Worm (Caenorhabditis elegans) whole organism, L1 larva: ENCODE data around the gene rps-28.

Experiments used
- egl-27 ChIP-seq, 2 experiments: fragments of 150-350 bp in 1 of 2; sonication (generic microtip); optimal IDR thresholded peaks; 3 replicates each; lab custom pipeline; 2017 to 2018; ENCODE audit warnings: missing biosample characterization in 2 of 2, missing genetic modification characterization in 2 of 2, missing genetic modification reagents in 2 of 2
- irx-1 ChIP-seq: sonication (generic microtip); optimal IDR thresholded peaks from 2 replicates; lab custom pipeline; 2016; ENCODE audit warnings: missing genetic modification characterization, missing compliant biosample characterization
- lin-13 ChIP-seq: fragments of 150-350 bp; optimal IDR thresholded peaks from 2 replicates; lab custom pipeline; 2014; ENCODE audit warnings: missing biosample characterization, missing genetic modification reagents, missing genetic modification characterization
- lin-35 ChIP-seq, 2 experiments: fragments of 150-350 bp; optimal IDR thresholded peaks; 2 replicates each; lab custom pipeline; 2014; ENCODE audit warnings: missing biosample characterization in 2 of 2, missing genetic modification characterization in 2 of 2, missing genetic modification reagents in 2 of 2
- mep-1 ChIP-seq: fragments of 150-350 bp; optimal IDR thresholded peaks from 2 replicates; lab custom pipeline; 2014; ENCODE audit warnings: missing biosample characterization, missing genetic modification characterization
- nhr-12 ChIP-seq: sonication (generic microtip); optimal IDR thresholded peaks from 2 replicates; lab custom pipeline; 2017; ENCODE audit warnings: missing biosample characterization, missing genetic modification characterization
- nhr-77 ChIP-seq: fragments of 150-350 bp; optimal IDR thresholded peaks from 2 replicates; lab custom pipeline; 2014; ENCODE audit warnings: missing biosample characterization, missing genetic modification characterization
- unc-130 ChIP-seq: fragments of 150-350 bp; optimal IDR thresholded peaks from 2 replicates; lab custom pipeline; 2017; ENCODE audit warnings: missing biosample characterization, missing genetic modification characterization, inconsistent platforms
- xbp-1 ChIP-seq: sonication (generic microtip); optimal IDR thresholded peaks from 2 replicates; lab custom pipeline; 2016; ENCODE audit warnings: missing genetic modification characterization, missing compliant biosample characterization

DNA sequence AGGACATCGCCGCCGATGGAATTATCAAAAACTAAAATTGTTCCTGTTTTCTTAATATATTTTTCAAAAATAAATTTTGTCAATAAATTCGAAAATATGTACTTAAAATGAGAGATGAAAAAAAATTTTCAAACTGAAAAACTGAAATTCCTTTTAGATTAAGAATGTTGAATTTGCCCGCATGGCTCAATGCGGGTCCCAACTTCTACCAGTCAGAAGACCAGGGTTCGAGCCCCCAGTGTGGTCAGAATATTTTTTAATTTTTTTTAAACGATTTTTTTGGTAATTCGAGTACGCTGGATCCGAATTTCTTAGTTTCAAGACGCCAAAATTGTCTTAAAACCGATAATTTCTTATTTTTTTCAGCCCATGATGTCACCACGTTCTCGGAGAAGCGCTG is 22.2 kb upstream of the rps-28 start:
- TF ChIP-seq nhr-77 (no peak), xbp-1 (tag; lab: Kevin White, UChicago) (no peak), nhr-12 (tag; lab: Kevin White, UChicago) (no peak), mep-1 (tag; lab: Kevin White, UChicago) (no peak), lin-35 (GFP tag; optimal IDR thresholded peaks at IDR 0.05; lab: Kevin White, UChicago) (no peak), irx-1 (tag; lab: Kevin White, UChicago) (no peak), lin-13 (GFP tag; lab: Kevin White, UChicago) (no peak), egl-27 (tag; optimal IDR thresholded peaks at IDR 0.05; lab: Kevin White, UChicago) (no peak), unc-130 (tag; lab: Kevin White, UChicago) (no peak)
